Fruit fly (Drosophila melanogaster): ENCODE results near the gene hyx.

The hyx gene

dm6 chr3R:9057398-9058058, 19.0 kb downstream of the hyx start (continued):
- TF ChIP-seq tio (GFP tag; optimal IDR thresholded peaks at IDR 0.05) (peak; percentile 95), BEAF-32 (GFP tag; optimal IDR thresholded peaks at IDR 0.05) (peak; percentile 82), HLH4C (GFP tag; IDR thresholded peaks at IDR 0.05; ENCODE audit: partially characterized antibody) (no peak), toy (GFP tag; IDR thresholded peaks at IDR 0.05) (no peak), lbe (GFP tag; optimal IDR thresholded peaks at IDR 0.05) (peak; percentile 86), chm (GFP tag; IDR thresholded peaks at IDR 0.05) (no peak), CG1792 (GFP tag; optimal IDR thresholded peaks at IDR 0.05) (peak; percentile 28), schlank (tag; optimal IDR thresholded peaks at IDR 0.05) (peak; percentile 86), CG12155 (GFP tag; optimal IDR thresholded peaks at IDR 0.05) (peak; percentile 94), z (GFP tag; IDR thresholded peaks at IDR 0.05) (no peak), HLH54F (GFP tag; optimal IDR thresholded peaks at IDR 0.05) (peak; percentile 66), Atf6 (GFP tag; IDR thresholded peaks at IDR 0.05) (no peak), nom (GFP tag; optimal IDR thresholded peaks at IDR 0.05) (peak; percentile 98), CG2875 (GFP tag; optimal IDR thresholded peaks at IDR 0.05) (peak; percentile 94), Ravus (GFP tag; IDR thresholded peaks at IDR 0.05) (no peak), CoRest (tag; optimal IDR thresholded peaks at IDR 0.05) (peak; percentile 99), ttk (GFP tag; IDR thresholded peaks at IDR 0.05) (no peak), Rfx (GFP tag; IDR thresholded peaks at IDR 0.05) (no peak), CG18011 (GFP tag; optimal IDR thresholded peaks at IDR 0.05) (peak; percentile 88), CG1529 (GFP tag; optimal IDR thresholded peaks at IDR 0.05) (peak; percentile 95), MESR4 (GFP tag; optimal IDR thresholded peaks at IDR 0.05) (peak; percentile 35), CG2678 (tag; optimal IDR thresholded peaks at IDR 0.05) (peak; percentile 99), lola (GFP tag; optimal IDR thresholded peaks at IDR 0.05) (peak in 1 of 3 experiments; percentile 99), Awh (GFP tag; IDR thresholded peaks at IDR 0.05) (no peak), CG31441 (GFP tag; IDR thresholded peaks at IDR 0.05) (no peak), CG12744 (GFP tag; optimal IDR thresholded peaks at IDR 0.05) (peak; percentile 50), CG2712 (tag; optimal IDR thresholded peaks at IDR 0.05) (peak; percentile 100), CG17802 (tag; optimal IDR thresholded peaks at IDR 0.05) (peak; percentile 69), chn (GFP tag; optimal IDR thresholded peaks at IDR 0.05) (peak; percentile 58), CG10565 (GFP tag; optimal IDR thresholded peaks at IDR 0.05) (peak; percentile 20), CTCF (GFP tag; optimal IDR thresholded peaks at IDR 0.05) (peak; percentile 63), nmo (GFP tag; optimal IDR thresholded peaks at IDR 0.05) (peak; percentile 99), ase (GFP tag; IDR thresholded peaks at IDR 0.05) (no peak), CG34376 (GFP tag; optimal IDR thresholded peaks at IDR 0.05) (peak; percentile 95), PHDP (tag; optimal IDR thresholded peaks at IDR 0.05) (peak; percentile 99), CG15269 (tag; optimal IDR thresholded peaks at IDR 0.05) (peak; percentile 98), Eip74EF (GFP tag; optimal IDR thresholded peaks at IDR 0.05) (peak in 1 of 2 experiments; percentile 99), bsh (GFP tag; optimal IDR thresholded peaks at IDR 0.05) (peak; percentile 87 to 98), CG17361 (GFP tag; IDR thresholded peaks at IDR 0.05) (no peak), Dll (GFP tag; IDR thresholded peaks at IDR 0.05; ENCODE audit: partially characterized antibody) (no peak), scrt (GFP tag; optimal IDR thresholded peaks at IDR 0.05) (peak; percentile 96), C15 (GFP tag; IDR thresholded peaks at IDR 0.05) (no peak), chif (GFP tag; optimal IDR thresholded peaks at IDR 0.05) (peak; percentile 45 to 70), CG3838 (GFP tag; optimal IDR thresholded peaks at IDR 0.05) (peak; percentile 85), H15 (GFP tag; IDR thresholded peaks at IDR 0.05) (no peak), Aef1 (GFP tag; IDR thresholded peaks at IDR 0.05) (no peak), CG31365 (tag; optimal IDR thresholded peaks at IDR 0.05) (peak; percentile 64), Mad (GFP tag; optimal IDR thresholded peaks at IDR 0.05) (peak; percentile 72), CG2120 (GFP tag; optimal IDR thresholded peaks at IDR 0.05) (peak; percentile 92), CG4707 (GFP tag; optimal IDR thresholded peaks at IDR 0.05) (peak; percentile 85)
